Worm (Caenorhabditis elegans) whole organism, late embryonic: ENCODE results near the gene ZK666.15.

ENCODE experiments used
- K02D7.2 ChIP-seq: sonication (generic microtip); optimal IDR thresholded peaks from 2 replicates; lab custom pipeline; 2017; ENCODE audit warnings: mild to moderate bottlenecking, missing genetic modification characterization, missing compliant biosample characterization
- Y22D7AL.16 ChIP-seq: sonication (generic microtip); optimal IDR thresholded peaks from 2 replicates; lab custom pipeline; 2016; ENCODE audit warnings: missing genetic modification characterization, missing compliant biosample characterization
- ceh-31 ChIP-seq: sonication (generic microtip); optimal IDR thresholded peaks from 2 replicates; lab custom pipeline; 2016; ENCODE audit warnings: missing genetic modification characterization, missing compliant biosample characterization
- ceh-9 ChIP-seq: sonication (generic microtip); optimal IDR thresholded peaks from 2 replicates; lab custom pipeline; 2016; ENCODE audit warnings: mild to moderate bottlenecking, missing genetic modification characterization, inconsistent platforms, missing compliant biosample characterization
- ets-4 ChIP-seq: sonication (generic microtip); optimal IDR thresholded peaks from 2 replicates; lab custom pipeline; 2016; ENCODE audit warnings: missing genetic modification characterization, missing compliant biosample characterization
- fkh-10 ChIP-seq: fragments of 150-350 bp; optimal IDR thresholded peaks from 2 replicates; lab custom pipeline; 2014; ENCODE audit warnings: missing biosample characterization, missing genetic modification reagents, missing genetic modification characterization
- gmeb-2 ChIP-seq: sonication (generic microtip); optimal IDR thresholded peaks from 2 replicates; lab custom pipeline; 2016; ENCODE audit warnings: missing genetic modification characterization, inconsistent platforms, missing compliant biosample characterization
- hlh-13 ChIP-seq: fragments of 200-800 bp; sonication (Bioruptor generic); optimal IDR thresholded peaks from 2 replicates; lab custom pipeline; 2018; ENCODE audit warnings: mild to moderate bottlenecking, missing genetic modification characterization, missing compliant biosample characterization
- pag-3 ChIP-seq: sonication (generic microtip); optimal IDR thresholded peaks from 2 replicates; lab custom pipeline; 2016; ENCODE audit warnings: missing compliant biosample characterization, missing genetic modification characterization, borderline replicate concordance
- unc-55 ChIP-seq: sonication (generic microtip); optimal IDR thresholded peaks from 2 replicates; lab custom pipeline; 2017; ENCODE audit warnings: missing biosample characterization, missing genetic modification reagents, missing genetic modification characterization

ce11 chrII:10510242-10510641 is 23.4 kb downstream of the ZK666.15 start, which contains the start of gene F59B10.3:
- TF ChIP-seq ets-4 (tag; lab: Kevin White, UChicago) (no peak), ceh-9 (tag; lab: Kevin White, UChicago) (no peak), fkh-10 (GFP tag; lab: Kevin White, UChicago) (no peak), hlh-13 (GFP tag; lab: Kevin White, UChicago) (no peak), unc-55 (GFP tag; lab: Kevin White, UChicago) (no peak), pag-3 (no peak), ceh-31 (tag; lab: Kevin White, UChicago) (no peak), Y22D7AL.16 (tag; lab: Kevin White, UChicago) (no peak), gmeb-2 (tag; lab: Kevin White, UChicago) (no peak), K02D7.2 (tag; lab: Kevin White, UChicago) (no peak)
